Fruit fly (Drosophila melanogaster): ENCODE measurements around the gene tut.

DNA sequence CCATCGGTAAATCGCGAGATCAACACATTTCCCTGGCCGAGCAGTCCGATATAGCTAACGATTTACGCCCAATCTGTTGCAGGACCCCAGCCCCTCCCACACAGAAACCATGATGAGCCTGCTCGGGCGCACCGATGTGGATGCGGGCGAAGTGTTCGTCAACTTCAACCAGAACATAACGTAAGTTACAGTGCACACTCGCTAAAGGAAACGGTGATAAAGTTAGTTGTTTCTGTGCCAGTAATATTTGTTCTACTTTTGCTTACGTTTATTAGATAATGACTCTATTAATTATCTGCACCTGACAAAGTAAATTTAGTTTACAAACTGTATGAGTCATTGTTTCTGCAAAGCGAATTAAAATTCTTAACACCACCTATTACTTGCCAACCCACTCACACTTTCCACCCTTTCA is 23.1 kb downstream of the tut start:
- no peak for TF ChIP-seq CG12605 (GFP tag; IDR thresholded peaks at IDR 0.05)
- no peak for TF ChIP-seq CG17806 (tag; optimal IDR thresholded peaks at IDR 0.05)
- no peak for TF ChIP-seq gl (tag; optimal IDR thresholded peaks at IDR 0.05)
- TF ChIP-seq CG10348 (GFP tag; IDR thresholded peaks at IDR 0.05), result no peak
- no peak for TF ChIP-seq CG15710 (tag; optimal IDR thresholded peaks at IDR 0.05)
- TF ChIP-seq fd96Ca (GFP tag; IDR thresholded peaks at IDR 0.05), result no peak
- no peak for TF ChIP-seq Snoo (tag; optimal IDR thresholded peaks at IDR 0.05)
- TF ChIP-seq Pif1B (GFP tag; optimal IDR thresholded peaks at IDR 0.05), result no peak
- TF ChIP-seq D1 (tag; optimal IDR thresholded peaks at IDR 0.05), result no peak
- 0 out of 2 replicates have a peak, but pooled peaks have one; percentile 30 for TF ChIP-seq CG32121 (GFP tag; IDR thresholded peaks at IDR 0.05)
